Worm (Caenorhabditis elegans) whole organism, L4 larva: ENCODE measurements around the gene B0554.4.

ENCODE experiments used
- D1046.2 ChIP-seq: fragments of 200-800 bp; sonication (Bioruptor generic); IDR thresholded peaks from 2 replicates; pipeline ENCODE4 v1.3.6; 2022; ENCODE audit warnings: missing genetic modification characterization, missing compliant biosample characterization
- F10B5.3 ChIP-seq: sonication (generic microtip); optimal IDR thresholded peaks from 2 replicates; lab custom pipeline; 2016; ENCODE audit warnings: mild to moderate bottlenecking, missing genetic modification characterization, missing compliant biosample characterization
- F44E2.7 ChIP-seq: fragments of 200-800 bp; sonication (Bioruptor generic); IDR thresholded peaks from 2 replicates; pipeline ENCODE4 v2.1.2; 2022; ENCODE audit warnings: missing genetic modification characterization, missing compliant biosample characterization
- T26A8.4 ChIP-seq: fragments of 200-800 bp; sonication (Bioruptor generic); IDR thresholded peaks from 2 replicates; pipeline ENCODE4 v1.3.6; 2022; ENCODE audit warnings: missing genetic modification characterization, missing compliant biosample characterization
- Y48G9A.11 ChIP-seq: fragments of 200-800 bp; sonication (Bioruptor generic); IDR thresholded peaks from 2 replicates; pipeline ENCODE4 v1.3.6; 2022; ENCODE audit warnings: missing genetic modification reagents, missing genetic modification characterization, missing compliant biosample characterization
- Y5F2A.4 ChIP-seq: fragments of 200-800 bp; sonication (Bioruptor generic); optimal IDR thresholded peaks from 2 replicates; lab custom pipeline; 2018; ENCODE audit warnings: mild to moderate bottlenecking, missing genetic modification characterization, missing compliant biosample characterization
- ZK546.5 ChIP-seq, 2 experiments: sonication (generic microtip); optimal IDR thresholded peaks; 2 replicates each; lab custom pipeline; 2017; ENCODE audit warnings: missing biosample characterization in 2 of 2, missing genetic modification characterization in 2 of 2
- aha-1 ChIP-seq: fragments of 150-350 bp; peaks from one replicate; lab custom pipeline; 2014; ENCODE audit warnings: missing biosample characterization, missing genetic modification characterization
- ama-1 ChIP-seq: fragments of 150-350 bp; optimal IDR thresholded peaks from 2 replicates; lab custom pipeline; 2014; ENCODE audit warnings: inconsistent platforms, mixed read lengths
- attf-4 ChIP-seq: sonication (generic microtip); optimal IDR thresholded peaks from 3 replicates; lab custom pipeline; 2017; ENCODE audit warnings: missing biosample characterization, missing genetic modification characterization
- ceh-20 ChIP-seq: fragments of 200-800 bp; sonication (Bioruptor generic); IDR thresholded peaks from 2 replicates; pipeline ENCODE4 v1.3.6; 2022; ENCODE audit warnings: missing genetic modification reagents, missing genetic modification characterization, missing compliant biosample characterization
- cey-2 ChIP-seq: sonication (generic microtip); optimal IDR thresholded peaks from 3 replicates; lab custom pipeline; 2017; ENCODE audit warnings: missing genetic modification characterization, mild to moderate bottlenecking, missing compliant biosample characterization, antibody characterized with exemption, borderline replicate concordance; ENCODE audit not compliant: insufficient read depth
- daf-16 ChIP-seq, 3 experiments: sonication (generic microtip); optimal IDR thresholded peaks; 2 replicates each; lab custom pipeline; 2016 to 2017; ENCODE audit warnings: missing genetic modification characterization in 3 of 3, missing genetic modification reagents in 3 of 3, mild to moderate bottlenecking in 2 of 3, missing compliant biosample characterization in 2 of 3, missing biosample characterization in 1 of 3, moderate library complexity in 1 of 3
- daf-19 ChIP-seq: fragments of 200-800 bp; sonication (Bioruptor generic); conservative IDR thresholded peaks from 2 replicates; pipeline ENCODE4 v1.3.6; 2022; ENCODE audit warnings: missing genetic modification characterization, missing compliant biosample characterization
- dmd-6 ChIP-seq: fragments of 200-800 bp; sonication (Bioruptor generic); IDR thresholded peaks from 2 replicates; pipeline ENCODE4 v1.3.6; 2022; ENCODE audit warnings: missing genetic modification reagents, missing genetic modification characterization, missing compliant biosample characterization
- dmd-9 ChIP-seq: fragments of 200-800 bp; sonication (Bioruptor generic); IDR thresholded peaks from 2 replicates; pipeline ENCODE4 v1.3.6; 2022; ENCODE audit warnings: missing genetic modification reagents, missing genetic modification characterization, missing compliant biosample characterization
- dpl-1 ChIP-seq: fragments of 150-350 bp; optimal IDR thresholded peaks from 2 replicates; lab custom pipeline; 2014; ENCODE audit warnings: missing biosample characterization, missing genetic modification reagents, missing genetic modification characterization
- dve-1 ChIP-seq: sonication (generic microtip); optimal IDR thresholded peaks from 2 replicates; lab custom pipeline; 2017; ENCODE audit warnings: antibody characterized with exemption, mild to moderate bottlenecking, missing genetic modification characterization, missing compliant biosample characterization; ENCODE audit not compliant: insufficient read depth
- egl-43 ChIP-seq: fragments of 200-800 bp; sonication (Bioruptor generic); IDR thresholded peaks from 2 replicates; pipeline ENCODE4 v1.3.6; 2022; ENCODE audit warnings: missing genetic modification reagents, missing genetic modification characterization, missing compliant biosample characterization
- fkh-10 ChIP-seq: fragments of 150-350 bp; optimal IDR thresholded peaks from 2 replicates; lab custom pipeline; 2014; ENCODE audit warnings: missing biosample characterization, missing genetic modification reagents, missing genetic modification characterization
- hif-1 ChIP-seq, 2 experiments: sonication (generic microtip); optimal IDR thresholded peaks; 2 replicates each; lab custom pipeline; 2016 to 2017; ENCODE audit warnings: missing compliant biosample characterization in 2 of 2, missing genetic modification characterization in 2 of 2, missing genetic modification reagents in 2 of 2, missing genotype in 2 of 2, mild to moderate bottlenecking in 1 of 2
- hlh-11 ChIP-seq: fragments of 200-800 bp; sonication (Bioruptor generic); optimal IDR thresholded peaks from 2 replicates; lab custom pipeline; 2018; ENCODE audit warnings: mild to moderate bottlenecking, missing genetic modification characterization, missing compliant biosample characterization
- lin-1 ChIP-seq: fragments of 200-800 bp; sonication (Bioruptor generic); IDR thresholded peaks from 2 replicates; pipeline ENCODE4 v1.3.6; 2022; ENCODE audit warnings: missing genetic modification reagents, missing genetic modification characterization, missing compliant biosample characterization
- lin-29 ChIP-seq: fragments of 200-800 bp; sonication (Bioruptor generic); IDR thresholded peaks from 2 replicates; pipeline ENCODE4 v1.3.6; 2022; ENCODE audit warnings: missing genetic modification reagents, missing genetic modification characterization, missing compliant biosample characterization
- lir-3 ChIP-seq: sonication (generic microtip); optimal IDR thresholded peaks from 2 replicates; lab custom pipeline; 2016; ENCODE audit warnings: mild to moderate bottlenecking, missing genetic modification characterization, missing compliant biosample characterization
- lsy-2 ChIP-seq, 2 experiments: fragments of 150-350 bp in 1 of 2; sonication (generic microtip) in 1 of 2; optimal IDR thresholded peaks; 2 replicates each; lab custom pipeline; 2014 to 2017; ENCODE audit warnings: missing biosample characterization in 2 of 2, missing genetic modification characterization in 2 of 2
- madf-5 ChIP-seq, 2 experiments: fragments of 200-800 bp; sonication (Bioruptor generic); IDR thresholded peaks; 2 replicates each; pipeline ENCODE4 v1.3.6; 2022; ENCODE audit warnings: missing compliant biosample characterization in 2 of 2, missing genetic modification characterization in 2 of 2
- mdt-29 ChIP-seq: fragments of 200-800 bp; sonication (Bioruptor generic); IDR thresholded peaks from 2 replicates; pipeline ENCODE4 v1.3.6; 2022; ENCODE audit warnings: missing genetic modification reagents, missing genetic modification characterization, missing compliant biosample characterization
- mep-1 ChIP-seq: fragments of 150-350 bp; sonication (generic microtip); optimal IDR thresholded peaks from 3 replicates; lab custom pipeline; 2014; ENCODE audit warnings: missing biosample characterization, missing genetic modification characterization
- nhr-10 ChIP-seq: fragments of 150-350 bp; optimal IDR thresholded peaks from 2 replicates; lab custom pipeline; 2014; ENCODE audit warnings: missing biosample characterization, missing genetic modification characterization
- nhr-28 ChIP-seq: fragments of 150-350 bp; optimal IDR thresholded peaks from 2 replicates; lab custom pipeline; 2014; ENCODE audit warnings: missing biosample characterization, missing genetic modification characterization
- nhr-48 ChIP-seq: sonication (generic microtip); optimal IDR thresholded peaks from 2 replicates; lab custom pipeline; 2016; ENCODE audit warnings: mild to moderate bottlenecking, missing genetic modification characterization, missing compliant biosample characterization
- nhr-76 ChIP-seq: fragments of 150-350 bp; optimal IDR thresholded peaks from 2 replicates; lab custom pipeline; 2014; ENCODE audit warnings: missing biosample characterization, missing genetic modification characterization
- nhr-77 ChIP-seq: fragments of 150-350 bp; optimal IDR thresholded peaks from 2 replicates; lab custom pipeline; 2014; ENCODE audit warnings: missing biosample characterization, missing genetic modification characterization
- php-3 ChIP-seq: fragments of 200-800 bp; sonication (Bioruptor generic); IDR thresholded peaks from 2 replicates; pipeline ENCODE4 v1.3.6; 2022; ENCODE audit warnings: missing genetic modification reagents, missing genetic modification characterization, missing compliant biosample characterization
- pqm-1 ChIP-seq: sonication (generic microtip); optimal IDR thresholded peaks from 2 replicates; lab custom pipeline; 2017; ENCODE audit warnings: missing biosample characterization, missing genetic modification characterization
- sdz-12 ChIP-seq: fragments of 200-800 bp; sonication (Bioruptor generic); optimal IDR thresholded peaks from 2 replicates; lab custom pipeline; 2018; ENCODE audit warnings: mild to moderate bottlenecking, missing genetic modification characterization, missing compliant biosample characterization
- skn-1 ChIP-seq: fragments of 150-350 bp; optimal IDR thresholded peaks from 2 replicates; lab custom pipeline; 2014; ENCODE audit warnings: missing biosample characterization, missing genetic modification characterization
- snpc-1.2 ChIP-seq: fragments of 200-800 bp; sonication (Bioruptor generic); IDR thresholded peaks from 2 replicates; pipeline ENCODE4 v1.3.6; 2022; ENCODE audit warnings: missing genetic modification reagents, missing genetic modification characterization, missing compliant biosample characterization
- snpc-4 ChIP-seq: fragments of 150-350 bp; optimal IDR thresholded peaks from 2 replicates; lab custom pipeline; 2014; ENCODE audit warnings: missing biosample characterization, missing genetic modification characterization
- unc-39 ChIP-seq: sonication (generic microtip); optimal IDR thresholded peaks from 2 replicates; lab custom pipeline; 2017; ENCODE audit warnings: missing biosample characterization, missing genetic modification characterization
- unc-62 ChIP-seq, 3 experiments: fragments of 150-350 bp in 1 of 3; sonication (generic microtip); optimal IDR thresholded peaks in 2 of 3; peaks in 1 of 3; 1 replicate in 1 of 3; 2 replicates in 2 of 3; lab custom pipeline; 2014 to 2017; ENCODE audit warnings: missing biosample characterization in 3 of 3, missing genetic modification characterization in 3 of 3, missing genetic modification reagents in 3 of 3, missing genotype in 1 of 3
- vab-7 ChIP-seq: fragments of 200-800 bp; sonication (Bioruptor generic); IDR thresholded peaks from 2 replicates; pipeline ENCODE4 v1.3.6; 2022; ENCODE audit warnings: missing genetic modification reagents, missing genetic modification characterization, missing compliant biosample characterization
- zip-11 ChIP-seq: fragments of 200-800 bp; sonication (Bioruptor generic); IDR thresholded peaks from 2 replicates; pipeline ENCODE4 v1.3.6; 2022; ENCODE audit warnings: missing genetic modification characterization, missing compliant biosample characterization
- ztf-7 ChIP-seq: fragments of 150-350 bp; optimal IDR thresholded peaks from 2 replicates; lab custom pipeline; 2014; ENCODE audit warnings: missing biosample characterization, missing genetic modification characterization

Gene B0554.4

ce11 chrV:477664-478212 lies 48.8 kb downstream of the B0554.4 start, which contains the start of gene nhr-55:
TSS of gene nhr-55 (plus strand) at chrV:478162.
- TF ChIP-seq hif-1 (tag; optimal IDR thresholded peaks at IDR 0.05; lab: Kevin White, UChicago) (no peak), Y48G9A.11 (GFP tag; lab: Robert Waterston, UW) (no peak), pqm-1 (tag; lab: Kevin White, UChicago) (peak; percentile 68), php-3 (GFP tag; lab: Robert Waterston, UW) (no peak), F10B5.3 (no peak), hlh-11 (tag; lab: Kevin White, UChicago) (peak; percentile 50), lsy-2 (tag; optimal IDR thresholded peaks at IDR 0.05; lab: Kevin White, UChicago) (no peak), mdt-29 (GFP tag; lab: Robert Waterston, UW) (no peak), nhr-28 (peak; percentile 91), cey-2 (tag; lab: Kevin White, UChicago) (no peak), lin-1 (GFP tag; lab: Robert Waterston, UW) (0 out of 2 replicates have a peak, but pooled peaks have one; percentile 12), madf-5 (GFP tag; IDR thresholded peaks at IDR 0.05; lab: Robert Waterston, UW) (no peak), T26A8.4 (GFP tag; lab: Robert Waterston, UW) (no peak), dmd-9 (GFP tag; lab: Robert Waterston, UW) (no peak), vab-7 (no peak), daf-16 (GFP tag; optimal IDR thresholded peaks at IDR 0.05; lab: Kevin White, UChicago) (no peak), daf-16 (tag; optimal IDR thresholded peaks at IDR 0.05; lab: Kevin White, UChicago) (peak; percentile 63), zip-11 (no peak), dmd-6 (GFP tag; lab: Robert Waterston, UW) (peak; percentile 87), sdz-12 (GFP tag; lab: Kevin White, UChicago) (no peak), dpl-1 (no peak), mep-1 (no peak), egl-43 (GFP tag; lab: Robert Waterston, UW) (no peak), nhr-48 (no peak), nhr-77 (peak; percentile 24), attf-4 (tag; lab: Kevin White, UChicago) (no peak), dve-1 (tag; lab: Kevin White, UChicago) (peak; percentile 36), ZK546.5 (tag; optimal IDR thresholded peaks at IDR 0.05; lab: Kevin White, UChicago) (no peak), lir-3 (tag; lab: Kevin White, UChicago) (no peak), daf-19 (no peak)

ce11 chrV:479046-479445 lies 50.1 kb downstream of the B0554.4 start:
- TF ChIP-seq F44E2.7 (GFP tag; lab: Robert Waterston, UW) (no peak), unc-62 (GFP tag; optimal IDR thresholded peaks at IDR 0.05 in 1 of 2; lab: Kevin White, UChicago) (peak in 1 of 2 experiments; percentile 97), unc-62 (tag; optimal IDR thresholded peaks at IDR 0.05; lab: Kevin White, UChicago) (no peak), ama-1 (no peak), dmd-6 (GFP tag; lab: Robert Waterston, UW) (peak; percentile 60), snpc-1.2 (GFP tag; lab: Robert Waterston, UW) (no peak), nhr-28 (no peak), dpl-1 (no peak), php-3 (GFP tag; lab: Robert Waterston, UW) (no peak), ZK546.5 (tag; optimal IDR thresholded peaks at IDR 0.05; lab: Kevin White, UChicago) (no peak), snpc-4 (tag; lab: Kevin White, UChicago) (no peak), nhr-10 (tag; lab: Kevin White, UChicago) (no peak), unc-39 (tag; lab: Kevin White, UChicago) (no peak), fkh-10 (GFP tag; lab: Kevin White, UChicago) (no peak), aha-1 (tag; lab: Kevin White, UChicago) (peak; percentile 38), nhr-76 (tag; lab: Kevin White, UChicago) (no peak), Y5F2A.4 (no peak), skn-1 (tag; lab: Kevin White, UChicago) (no peak), lin-29 (GFP tag; lab: Robert Waterston, UW) (no peak), D1046.2 (GFP tag; lab: Robert Waterston, UW) (no peak), ceh-20 (no peak), ztf-7 (tag; lab: Kevin White, UChicago) (no peak)
